Worm (Caenorhabditis elegans): ENCODE results near the gene F41C3.11.

Gene F41C3.11

ce11 chrII:4756751-4757150, 23.0 kb upstream of the F41C3.11 start, which contains the start of gene C27D9.2:
TSS of gene C27D9.2 (minus strand) at chrII:4756851.
- no peak for TF ChIP-seq fos-1 (tag; optimal IDR thresholded peaks at IDR 0.05)
- no peak for TF ChIP-seq mab-9 (GFP tag; IDR thresholded peaks at IDR 0.05)
- TF ChIP-seq lin-39 (tag; optimal IDR thresholded peaks at IDR 0.05): no peak
- TF ChIP-seq pqm-1 (tag; optimal IDR thresholded peaks at IDR 0.05): no peak
- no peak for TF ChIP-seq lin-14 (GFP tag; optimal IDR thresholded peaks at IDR 0.05)
- no peak for TF ChIP-seq jun-1 (tag; optimal IDR thresholded peaks at IDR 0.05)
- TF ChIP-seq ceh-90 (tag; optimal IDR thresholded peaks at IDR 0.05): no peak
- TF ChIP-seq ces-1 (GFP tag; optimal IDR thresholded peaks at IDR 0.05): no peak
- TF ChIP-seq nhr-28 (tag; optimal IDR thresholded peaks at IDR 0.05): no peak
- no peak for TF ChIP-seq elt-3 (tag; optimal IDR thresholded peaks at IDR 0.05)
- TF ChIP-seq efl-3 (GFP tag; optimal IDR thresholded peaks at IDR 0.05): no peak
- no peak for TF ChIP-seq grh-1 (GFP tag; IDR thresholded peaks at IDR 0.05)
- no peak for TF ChIP-seq unc-30 (tag; optimal IDR thresholded peaks at IDR 0.05)
- TF ChIP-seq nhr-237 (tag; optimal IDR thresholded peaks at IDR 0.05): no peak
- no peak for TF ChIP-seq ets-5 (GFP tag; IDR thresholded peaks at IDR 0.05)
- TF ChIP-seq ceh-63 (GFP tag; optimal IDR thresholded peaks at IDR 0.05): no peak

ce11 chrII:4755654-4756053, 21.9 kb upstream of the F41C3.11 start:
- no peak for TF ChIP-seq ceh-90 (tag; optimal IDR thresholded peaks at IDR 0.05)
- TF ChIP-seq ceh-88 (GFP tag; IDR thresholded peaks at IDR 0.05): no peak
- no peak for TF ChIP-seq ets-5 (GFP tag; IDR thresholded peaks at IDR 0.05)
- TF ChIP-seq nhr-12 (tag; optimal IDR thresholded peaks at IDR 0.05): no peak

- no peak for TF ChIP-seq dpl-1 (GFP tag; optimal IDR thresholded peaks at IDR 0.05)
- no peak for TF ChIP-seq lin-14 (GFP tag; optimal IDR thresholded peaks at IDR 0.05)
- no peak for TF ChIP-seq ces-1 (GFP tag; optimal IDR thresholded peaks at IDR 0.05)
- TF ChIP-seq C34B4.2 (tag; optimal IDR thresholded peaks at IDR 0.05): no peak
- no peak for TF ChIP-seq mep-1 (tag; optimal IDR thresholded peaks at IDR 0.05)
- TF ChIP-seq grh-1 (GFP tag; IDR thresholded peaks at IDR 0.05): no peak
- no peak for TF ChIP-seq nhr-90 (tag; optimal IDR thresholded peaks at IDR 0.05; ENCODE audit: poor library complexity)
- TF ChIP-seq nhr-28 (tag; optimal IDR thresholded peaks at IDR 0.05): no peak
- TF ChIP-seq lsy-2 (tag; optimal IDR thresholded peaks at IDR 0.05): no peak
- TF ChIP-seq ceh-8 (GFP tag; optimal IDR thresholded peaks at IDR 0.05): no peak
- TF ChIP-seq unc-86 (tag; optimal IDR thresholded peaks at IDR 0.05): no peak
- TF ChIP-seq mef-2 (tag; optimal IDR thresholded peaks at IDR 0.05): no peak
These were observed 19.4 kb upstream of the F41C3.11 start, which contains the start of gene C27D9.1 for ce11 chrII:4753133-4753532. TSS of gene C27D9.1 (plus strand) at chrII:4753413.

- TF ChIP-seq elt-2 (tag; optimal IDR thresholded peaks at IDR 0.05): no peak
- peak; percentile 8 for TF ChIP-seq nhr-85 (tag)
- no peak for TF ChIP-seq lin-14 (GFP tag; optimal IDR thresholded peaks at IDR 0.05)
These were observed 18.5 kb upstream of the F41C3.11 start, which contains the start of gene F41C3.1 for ce11 chrII:4752257-4752728. TSS of gene F41C3.1 (plus strand) at chrII:4752307.

ce11 chrII:4749581-4749980, 15.8 kb upstream of the F41C3.11 start, which contains the start of gene F41C3.2:
TSS of gene F41C3.2 (plus strand) at chrII:4749968.
- TF ChIP-seq mab-9 (GFP tag; IDR thresholded peaks at IDR 0.05) (no peak), nhr-77 (tag; optimal IDR thresholded peaks at IDR 0.05) (no peak), nhr-20 (tag; optimal IDR thresholded peaks at IDR 0.05) (peak; percentile 18), nhr-85 (tag) (peak; percentile 83), nhr-47 (tag; optimal IDR thresholded peaks at IDR 0.05) (peak; percentile 26), hlh-4 (tag; optimal IDR thresholded peaks at IDR 0.05) (no peak), lsy-2 (tag; optimal IDR thresholded peaks at IDR 0.05) (peak in 1 of 2 experiments; percentile 58), snu-23 (GFP tag; optimal IDR thresholded peaks at IDR 0.05) (peak; percentile 6), nhr-71 (tag; optimal IDR thresholded peaks at IDR 0.05) (peak; percentile 22), elt-3 (tag; optimal IDR thresholded peaks at IDR 0.05) (peak in 3 of 6 experiments; percentile 18 to 83 (median 35)), lin-14 (GFP tag; optimal IDR thresholded peaks at IDR 0.05) (peak; percentile 17), grh-1 (GFP tag; IDR thresholded peaks at IDR 0.05) (no peak), nhr-90 (tag; optimal IDR thresholded peaks at IDR 0.05; ENCODE audit: poor library complexity) (peak; percentile 56)
